Worm (Caenorhabditis elegans) whole organism, L2 larva: ENCODE measurements around the gene rom-1.

Experiments
- C34F6.9 ChIP-seq: fragments of 150-350 bp; optimal IDR thresholded peaks from 2 replicates; lab custom pipeline; 2014; ENCODE audit warnings: missing biosample characterization, missing genetic modification characterization
- F13H6.1 ChIP-seq: sonication (generic microtip); optimal IDR thresholded peaks from 2 replicates; lab custom pipeline; 2016; ENCODE audit warnings: missing genetic modification characterization, missing compliant biosample characterization
- R02D3.7 ChIP-seq: fragments of 150-350 bp; optimal IDR thresholded peaks from 2 replicates; lab custom pipeline; 2014; ENCODE audit warnings: missing biosample characterization, missing genetic modification characterization
- Y55F3AM.14 ChIP-seq: fragments of 200-800 bp; sonication (Bioruptor generic); optimal IDR thresholded peaks from 2 replicates; lab custom pipeline; 2018; ENCODE audit warnings: mild to moderate bottlenecking, missing genetic modification characterization, missing compliant biosample characterization
- ZK546.5 ChIP-seq: sonication (generic microtip); optimal IDR thresholded peaks from 2 replicates; lab custom pipeline; 2017; ENCODE audit warnings: missing biosample characterization, missing genetic modification characterization
- alr-1 ChIP-seq: fragments of 150-350 bp; optimal IDR thresholded peaks from 2 replicates; lab custom pipeline; 2014; ENCODE audit warnings: missing biosample characterization, missing genetic modification characterization
- aly-2 ChIP-seq: fragments of 150-350 bp; optimal IDR thresholded peaks from 2 replicates; lab custom pipeline; 2014; ENCODE audit warnings: missing biosample characterization, missing genetic modification characterization
- ama-1 ChIP-seq: fragments of 150-350 bp; optimal IDR thresholded peaks from 2 replicates; lab custom pipeline; 2018; ENCODE audit warnings: inconsistent platforms
- blmp-1 ChIP-seq: sonication (generic microtip); optimal IDR thresholded peaks from 2 replicates; lab custom pipeline; 2017; ENCODE audit warnings: missing genetic modification characterization, mild to moderate bottlenecking, missing compliant biosample characterization, antibody characterized with exemption, moderate library complexity; ENCODE audit not compliant: insufficient read depth
- ceh-16 ChIP-seq: fragments of 150-350 bp; optimal IDR thresholded peaks from 2 replicates; lab custom pipeline; 2014; ENCODE audit warnings: missing biosample characterization, missing genetic modification characterization
- ceh-82 ChIP-seq: fragments of 150-350 bp; optimal IDR thresholded peaks from 2 replicates; lab custom pipeline; 2014; ENCODE audit warnings: missing biosample characterization, missing genetic modification characterization
- crh-2 ChIP-seq: sonication (generic microtip); optimal IDR thresholded peaks from 2 replicates; lab custom pipeline; 2017; ENCODE audit warnings: missing biosample characterization, missing genetic modification characterization
- dmd-4 ChIP-seq: sonication (generic microtip); optimal IDR thresholded peaks from 2 replicates; lab custom pipeline; 2017; ENCODE audit warnings: missing biosample characterization, missing genetic modification characterization
- egl-27 ChIP-seq: sonication (generic microtip); optimal IDR thresholded peaks from 3 replicates; lab custom pipeline; 2017; ENCODE audit warnings: missing biosample characterization, missing genetic modification reagents, missing genetic modification characterization
- elt-1 ChIP-seq: fragments of 150-350 bp; optimal IDR thresholded peaks from 2 replicates; lab custom pipeline; 2014; ENCODE audit warnings: missing biosample characterization, missing genetic modification characterization
- elt-3 ChIP-seq: sonication (generic microtip); optimal IDR thresholded peaks from 2 replicates; lab custom pipeline; 2017; ENCODE audit warnings: missing biosample characterization, missing genetic modification characterization
- fos-1 ChIP-seq: fragments of 150-350 bp; optimal IDR thresholded peaks from 2 replicates; lab custom pipeline; 2014; ENCODE audit warnings: missing biosample characterization, missing genetic modification characterization
- gmeb-1 ChIP-seq: fragments of 150-350 bp; optimal IDR thresholded peaks from 2 replicates; lab custom pipeline; 2014; ENCODE audit warnings: missing biosample characterization, missing genetic modification characterization
- lin-11 ChIP-seq: fragments of 150-350 bp; sonication (generic microtip); optimal IDR thresholded peaks from 2 replicates; lab custom pipeline; 2014; ENCODE audit warnings: missing biosample characterization, missing genetic modification characterization, inconsistent platforms, mixed read lengths
- lin-13 ChIP-seq: fragments of 150-350 bp; optimal IDR thresholded peaks from 2 replicates; lab custom pipeline; 2014; ENCODE audit warnings: missing biosample characterization, missing genetic modification reagents, missing genetic modification characterization
- lin-39 ChIP-seq: fragments of 150-350 bp; optimal IDR thresholded peaks from 2 replicates; lab custom pipeline; 2014; ENCODE audit warnings: missing biosample characterization, missing genetic modification reagents, missing genetic modification characterization
- lsy-2 ChIP-seq, 2 experiments: fragments of 150-350 bp in 1 of 2; sonication (generic microtip) in 1 of 2; optimal IDR thresholded peaks; 2 replicates each; lab custom pipeline; 2014 to 2017; ENCODE audit warnings: missing biosample characterization in 2 of 2, missing genetic modification characterization in 2 of 2
- mab-5 ChIP-seq: fragments of 150-350 bp; optimal IDR thresholded peaks from 2 replicates; lab custom pipeline; 2014; ENCODE audit warnings: missing biosample characterization, missing genetic modification characterization
- mbf-1 ChIP-seq: sonication (generic microtip); optimal IDR thresholded peaks from 2 replicates; lab custom pipeline; 2017; ENCODE audit warnings: missing biosample characterization, missing genetic modification characterization
- mdl-1 ChIP-seq, 2 experiments: fragments of 150-350 bp in 1 of 2; sonication (generic microtip) in 1 of 2; optimal IDR thresholded peaks; 2 replicates each; lab custom pipeline; 2017; ENCODE audit warnings: missing biosample characterization in 2 of 2, missing genetic modification characterization in 2 of 2
- nhr-10 ChIP-seq: sonication (generic microtip); optimal IDR thresholded peaks from 2 replicates; lab custom pipeline; 2017; ENCODE audit warnings: missing biosample characterization, missing genetic modification characterization
- nhr-11 ChIP-seq: fragments of 150-350 bp; optimal IDR thresholded peaks from 2 replicates; lab custom pipeline; 2014; ENCODE audit warnings: missing biosample characterization, missing genetic modification characterization
- nhr-12 ChIP-seq: fragments of 150-350 bp; optimal IDR thresholded peaks from 2 replicates; lab custom pipeline; 2014; ENCODE audit warnings: missing biosample characterization, missing genetic modification characterization
- nhr-129 ChIP-seq: fragments of 150-350 bp; optimal IDR thresholded peaks from 2 replicates; lab custom pipeline; 2014; ENCODE audit warnings: missing biosample characterization, missing genetic modification characterization
- nhr-21 ChIP-seq: fragments of 150-350 bp; optimal IDR thresholded peaks from 2 replicates; lab custom pipeline; 2014; ENCODE audit warnings: missing biosample characterization, missing genetic modification characterization
- nhr-23 ChIP-seq: fragments of 150-350 bp; optimal IDR thresholded peaks from 2 replicates; lab custom pipeline; 2014; ENCODE audit warnings: missing biosample characterization, missing genetic modification reagents, missing genetic modification characterization
- nhr-237 ChIP-seq: fragments of 150-350 bp; optimal IDR thresholded peaks from 2 replicates; lab custom pipeline; 2014; ENCODE audit warnings: missing biosample characterization, missing genetic modification characterization
- nhr-25 ChIP-seq: fragments of 150-350 bp; sonication (generic microtip); optimal IDR thresholded peaks from 3 replicates; lab custom pipeline; 2014; ENCODE audit warnings: missing biosample characterization, missing genetic modification characterization
- nhr-6 ChIP-seq: fragments of 150-350 bp; optimal IDR thresholded peaks from 2 replicates; lab custom pipeline; 2014; ENCODE audit warnings: missing biosample characterization, missing genetic modification characterization
- nhr-77 ChIP-seq: fragments of 150-350 bp; optimal IDR thresholded peaks from 2 replicates; lab custom pipeline; 2014; ENCODE audit warnings: missing biosample characterization, missing genetic modification characterization
- peb-1 ChIP-seq: fragments of 150-350 bp; optimal IDR thresholded peaks from 2 replicates; lab custom pipeline; 2014; ENCODE audit warnings: missing biosample characterization, missing genetic modification characterization
- sem-4 ChIP-seq: fragments of 150-350 bp; optimal IDR thresholded peaks from 2 replicates; lab custom pipeline; 2014; ENCODE audit warnings: missing biosample characterization, missing genetic modification reagents, missing genetic modification characterization
- skn-1 ChIP-seq: sonication (generic microtip); optimal IDR thresholded peaks from 2 replicates; lab custom pipeline; 2017; ENCODE audit warnings: missing biosample characterization, missing genetic modification characterization
- sma-3 ChIP-seq: sonication (generic microtip); optimal IDR thresholded peaks from 2 replicates; lab custom pipeline; 2016; ENCODE audit warnings: missing genetic modification reagents, missing genetic modification characterization, missing compliant biosample characterization
- sma-9 ChIP-seq, 2 experiments: fragments of 150-350 bp in 1 of 2; sonication (generic microtip) in 1 of 2; optimal IDR thresholded peaks; 2 replicates each; lab custom pipeline; 2014 to 2016; ENCODE audit warnings: missing genetic modification characterization in 2 of 2, mild to moderate bottlenecking in 1 of 2, missing biosample characterization in 1 of 2, missing compliant biosample characterization in 1 of 2, missing genetic modification reagents in 1 of 2, moderate library complexity in 1 of 2
- snpc-4 ChIP-seq: fragments of 150-350 bp; optimal IDR thresholded peaks from 2 replicates; lab custom pipeline; 2014; ENCODE audit warnings: missing biosample characterization, missing genetic modification characterization
- unc-39 ChIP-seq: fragments of 150-350 bp; optimal IDR thresholded peaks from 2 replicates; lab custom pipeline; 2014; ENCODE audit warnings: missing biosample characterization, missing genetic modification characterization
- unc-55 ChIP-seq: fragments of 150-350 bp; sonication (generic microtip); optimal IDR thresholded peaks from 3 replicates; lab custom pipeline; 2014; ENCODE audit warnings: missing biosample characterization, missing genetic modification reagents, missing genetic modification characterization
- ztf-1 ChIP-seq: fragments of 200-800 bp; sonication (Bioruptor generic); conservative IDR thresholded peaks from 2 replicates; pipeline ENCODE4 v1.3.6; 2022; ENCODE audit warnings: missing genetic modification characterization, missing compliant biosample characterization
- ztf-11 ChIP-seq: sonication (generic microtip); optimal IDR thresholded peaks from 2 replicates; lab custom pipeline; 2017; ENCODE audit warnings: missing biosample characterization, missing genetic modification characterization
- ztf-4 ChIP-seq: fragments of 150-350 bp; optimal IDR thresholded peaks from 2 replicates; lab custom pipeline; 2014; ENCODE audit warnings: missing biosample characterization, missing genetic modification characterization

The rom-1 gene

ce11 chrIII:4874671-4875070 lies 32.3 kb upstream of the rom-1 start, which contains the start of gene C35D10.12:
TSS of gene C35D10.12 (minus strand) at chrIII:4874771.
- TF ChIP-seq Y55F3AM.14 (GFP tag; lab: Kevin White, UChicago) (no peak), snpc-4 (no peak), gmeb-1 (tag; lab: Kevin White, UChicago) (no peak), nhr-77 (tag; lab: Kevin White, UChicago) (no peak), nhr-129 (tag; lab: Kevin White, UChicago) (no peak), blmp-1 (tag; lab: Kevin White, UChicago) (no peak), lsy-2 (tag; optimal IDR thresholded peaks at IDR 0.05; lab: Kevin White, UChicago) (no peak), nhr-12 (tag; lab: Kevin White, UChicago) (no peak), dmd-4 (tag; lab: Kevin White, UChicago) (no peak), alr-1 (no peak), aly-2 (tag; lab: Kevin White, UChicago) (no peak), lin-11 (tag; lab: Kevin White, UChicago) (no peak), nhr-11 (tag; lab: Kevin White, UChicago) (no peak), F13H6.1 (tag; lab: Kevin White, UChicago) (no peak), elt-3 (no peak)

- TF ChIP-seq skn-1 (tag; lab: Kevin White, UChicago) (no peak), nhr-77 (tag; lab: Kevin White, UChicago) (no peak), sma-3 (no peak), nhr-129 (tag; lab: Kevin White, UChicago) (peak; percentile 50), nhr-25 (tag; lab: Kevin White, UChicago) (no peak), elt-3 (no peak), sma-9 (GFP tag; optimal IDR thresholded peaks at IDR 0.05; lab: Kevin White, UChicago) (peak; percentile 9), sma-9 (tag; optimal IDR thresholded peaks at IDR 0.05; lab: Kevin White, UChicago) (no peak), lin-13 (no peak), nhr-6 (no peak), R02D3.7 (no peak), mbf-1 (no peak), C34F6.9 (tag; lab: Kevin White, UChicago) (peak; percentile 49), lin-11 (tag; lab: Kevin White, UChicago) (peak; percentile 4), snpc-4 (no peak), crh-2 (tag; lab: Kevin White, UChicago) (no peak)
Measured at ce11 chrIII:4875663-4876062, 31.3 kb upstream of the rom-1 start.

- TF ChIP-seq nhr-11 (tag; lab: Kevin White, UChicago) = no peak
- no peak for TF ChIP-seq lin-13
- no peak for TF ChIP-seq unc-39
- no peak for TF ChIP-seq ztf-1 (GFP tag; lab: Robert Waterston, UW)
- TF ChIP-seq lin-39 (tag; lab: Kevin White, UChicago) = no peak
- no peak for TF ChIP-seq snpc-4
- TF ChIP-seq alr-1 = no peak
- TF ChIP-seq lin-11 (tag; lab: Kevin White, UChicago) = no peak
- TF ChIP-seq F13H6.1 (tag; lab: Kevin White, UChicago) = peak; percentile 1
- no peak for TF ChIP-seq mdl-1 (tag; optimal IDR thresholded peaks at IDR 0.05; lab: Kevin White, UChicago)
- no peak for TF ChIP-seq nhr-77 (tag; lab: Kevin White, UChicago)
- TF ChIP-seq dmd-4 (tag; lab: Kevin White, UChicago) = no peak
- TF ChIP-seq blmp-1 (tag; lab: Kevin White, UChicago) = no peak
- TF ChIP-seq mab-5 (tag; lab: Kevin White, UChicago) = peak; percentile 15
- no peak for TF ChIP-seq mbf-1
- no peak for TF ChIP-seq aly-2 (tag; lab: Kevin White, UChicago)
- no peak for TF ChIP-seq nhr-6
- no peak for TF ChIP-seq sem-4 (tag; lab: Kevin White, UChicago)
- TF ChIP-seq ztf-4 (tag; lab: Kevin White, UChicago) = no peak
- TF ChIP-seq Y55F3AM.14 (GFP tag; lab: Kevin White, UChicago) = no peak
- TF ChIP-seq ZK546.5 = no peak
- TF ChIP-seq elt-1 (tag; lab: Kevin White, UChicago) = no peak
- TF ChIP-seq unc-55 = peak; percentile 71
- no peak for TF ChIP-seq egl-27 (tag; lab: Kevin White, UChicago)
- TF ChIP-seq crh-2 (tag; lab: Kevin White, UChicago) = peak; percentile 15
- peak in 1 of 2 experiments; percentile 70 for TF ChIP-seq lsy-2 (tag; optimal IDR thresholded peaks at IDR 0.05; lab: Kevin White, UChicago)
- no peak for TF ChIP-seq peb-1 (tag; lab: Kevin White, UChicago)
- no peak for TF ChIP-seq elt-3
- no peak for TF ChIP-seq nhr-12 (tag; lab: Kevin White, UChicago)
- TF ChIP-seq skn-1 (tag; lab: Kevin White, UChicago) = no peak
- no peak for TF ChIP-seq sma-9 (GFP tag; optimal IDR thresholded peaks at IDR 0.05; lab: Kevin White, UChicago)
- no peak for TF ChIP-seq sma-9 (tag; optimal IDR thresholded peaks at IDR 0.05; lab: Kevin White, UChicago)
- TF ChIP-seq sma-3 = peak; percentile 13
- no peak for TF ChIP-seq ceh-82 (tag; lab: Kevin White, UChicago)
- TF ChIP-seq ama-1 = no peak
- TF ChIP-seq nhr-21 = no peak
- TF ChIP-seq ceh-16 (tag; lab: Kevin White, UChicago) = no peak
- no peak for TF ChIP-seq nhr-237 (tag; lab: Kevin White, UChicago)
- peak; percentile 66 for TF ChIP-seq C34F6.9 (tag; lab: Kevin White, UChicago)
- no peak for TF ChIP-seq nhr-10 (tag; lab: Kevin White, UChicago)
- no peak for TF ChIP-seq nhr-23 (tag; lab: Kevin White, UChicago)
- peak; percentile 68 for TF ChIP-seq fos-1 (tag; lab: Kevin White, UChicago)
- no peak for TF ChIP-seq nhr-25 (tag; lab: Kevin White, UChicago)
- no peak for TF ChIP-seq R02D3.7
- peak; percentile 88 for TF ChIP-seq gmeb-1 (tag; lab: Kevin White, UChicago)
- no peak for TF ChIP-seq ztf-11
Measured at ce11 chrIII:4878281-4878680, 28.7 kb upstream of the rom-1 start, which contains the start of the genes tost-1 and arx-6. TSS of gene tost-1 (minus strand) at chrIII:4878311. TSS of gene arx-6 (plus strand) at chrIII:4878658.
